Fruit fly (Drosophila melanogaster) whole organism, embryonic: ENCODE data around the gene CG5969.
A peak's percentile ranks its signal among the peaks of the same experiment; 100 is the strongest.

Source experiments
- Atf-2 ChIP-seq: fragments of 200-800 bp; sonication (Bioruptor generic); optimal IDR thresholded peaks from 2 replicates; lab custom pipeline; 2016; ENCODE audit warnings: missing biosample characterization, missing genetic modification characterization
- Atf6 ChIP-seq: fragments of 200-800 bp; sonication (Bioruptor generic); IDR thresholded peaks from 2 replicates; pipeline ENCODE4 v1.3.6; 2022; ENCODE audit warnings: missing biosample characterization, missing genetic modification characterization
- CG11504 ChIP-seq: fragments of 200-800 bp; sonication (Bioruptor generic); optimal IDR thresholded peaks from 3 replicates; lab custom pipeline; 2019; ENCODE audit warnings: missing biosample characterization, mild to moderate bottlenecking, missing genetic modification characterization, moderate library complexity
- CG11696 ChIP-seq: fragments of 200-800 bp; sonication (Bioruptor generic); IDR thresholded peaks from 2 replicates; pipeline ENCODE4 v1.3.6; 2022; ENCODE audit warnings: missing biosample characterization, missing genetic modification characterization
- CG12071 ChIP-seq: fragments of 200-800 bp; sonication (Bioruptor generic); optimal IDR thresholded peaks from 3 replicates; lab custom pipeline; 2018; ENCODE audit warnings: missing biosample characterization, mild to moderate bottlenecking, missing genetic modification characterization
- CG13296 ChIP-seq: fragments of 200-800 bp; sonication (Bioruptor generic); optimal IDR thresholded peaks from 3 replicates; lab custom pipeline; 2018; ENCODE audit warnings: missing biosample characterization, mild to moderate bottlenecking, missing genetic modification characterization
- CG13424 ChIP-seq: fragments of 200-800 bp; sonication (Bioruptor generic); optimal IDR thresholded peaks from 2 replicates; lab custom pipeline; 2019; ENCODE audit warnings: missing biosample characterization, mild to moderate bottlenecking, missing genetic modification characterization, moderate library complexity
- CG13775 ChIP-seq: fragments of 200-800 bp; sonication (Bioruptor generic); optimal IDR thresholded peaks from 3 replicates; lab custom pipeline; 2017; ENCODE audit warnings: missing biosample characterization, mild to moderate bottlenecking, missing genetic modification characterization
- CG15269 ChIP-seq: fragments of 200-800 bp; sonication (Bioruptor generic); optimal IDR thresholded peaks from 2 replicates; lab custom pipeline; 2018; ENCODE audit warnings: missing biosample characterization, mild to moderate bottlenecking, missing genetic modification characterization, moderate library complexity
- CG18262 ChIP-seq: fragments of 200-800 bp; optimal IDR thresholded peaks from 3 replicates; lab custom pipeline; 2019; ENCODE audit warnings: missing biosample characterization, mild to moderate bottlenecking, missing genetic modification characterization, moderate library complexity
- CG18619 ChIP-seq: fragments of 200-800 bp; sonication (Bioruptor generic); optimal IDR thresholded peaks from 3 replicates; lab custom pipeline; 2017; ENCODE audit warnings: missing biosample characterization, mild to moderate bottlenecking, missing genetic modification characterization
- CG2120 ChIP-seq: fragments of 200-800 bp; sonication (Bioruptor generic); optimal IDR thresholded peaks from 3 replicates; lab custom pipeline; 2016; ENCODE audit warnings: missing biosample characterization, missing genetic modification characterization
- CG2678 ChIP-seq: fragments of 200-800 bp; sonication (Bioruptor generic); optimal IDR thresholded peaks from 3 replicates; lab custom pipeline; 2019; ENCODE audit warnings: missing biosample characterization, mild to moderate bottlenecking, missing genetic modification characterization, moderate library complexity
- CG30403 ChIP-seq: fragments of 200-800 bp; sonication (Bioruptor generic); optimal IDR thresholded peaks from 3 replicates; lab custom pipeline; 2016; ENCODE audit warnings: missing biosample characterization, missing genetic modification characterization
- CG3281 ChIP-seq: fragments of 200-800 bp; sonication (Bioruptor generic); optimal IDR thresholded peaks from 3 replicates; lab custom pipeline; 2017; ENCODE audit warnings: missing biosample characterization, mild to moderate bottlenecking, missing genetic modification characterization
- CG34422 ChIP-seq: fragments of 200-800 bp; sonication (Bioruptor generic); IDR thresholded peaks from 3 replicates; pipeline ENCODE4 v1.3.6; 2022; ENCODE audit warnings: missing biosample characterization, missing genetic modification characterization
- CG4730 ChIP-seq: fragments of 200-800 bp; sonication (Bioruptor generic); IDR thresholded peaks from 2 replicates; pipeline ENCODE4 v1.3.6; 2022; ENCODE audit warnings: missing biosample characterization, missing genetic modification characterization
- CG6689 ChIP-seq: fragments of 200-800 bp; sonication (Bioruptor generic); IDR thresholded peaks from 2 replicates; pipeline ENCODE4 v1.3.6; 2022; ENCODE audit warnings: missing biosample characterization, missing genetic modification characterization
- CG7839 ChIP-seq: fragments of 200-800 bp; sonication (Bioruptor generic); optimal IDR thresholded peaks from 3 replicates; lab custom pipeline; 2018; ENCODE audit warnings: missing biosample characterization, mild to moderate bottlenecking, missing genetic modification characterization, moderate library complexity
- CG9932 ChIP-seq: fragments of 200-800 bp; sonication (Bioruptor generic); IDR thresholded peaks from 2 replicates; pipeline ENCODE4 v1.3.6; 2022; ENCODE audit warnings: missing biosample characterization, missing genetic modification characterization
- Camta ChIP-seq: fragments of 200-800 bp; sonication (Bioruptor generic); optimal IDR thresholded peaks from 2 replicates; lab custom pipeline; 2016; ENCODE audit warnings: missing biosample characterization, missing genetic modification characterization
- CkIIα-i1 ChIP-seq: fragments of 200-800 bp; sonication (Bioruptor generic); IDR thresholded peaks from 2 replicates; pipeline ENCODE4 v1.3.6; 2022; ENCODE audit warnings: missing biosample characterization, missing genetic modification characterization
- CoRest ChIP-seq: fragments of 200-800 bp; sonication (Bioruptor generic); optimal IDR thresholded peaks from 3 replicates; lab custom pipeline; 2018; ENCODE audit warnings: missing biosample characterization, mild to moderate bottlenecking, missing genetic modification characterization, moderate library complexity
- H15 ChIP-seq: fragments of 200-800 bp; sonication (Bioruptor generic); IDR thresholded peaks from 3 replicates; pipeline ENCODE4 v1.3.6; 2022; ENCODE audit warnings: missing biosample characterization, missing genetic modification characterization
- Hsf ChIP-seq: fragments of 200-800 bp; sonication (Bioruptor generic); optimal IDR thresholded peaks from 3 replicates; lab custom pipeline; 2016; ENCODE audit warnings: missing biosample characterization, missing genetic modification characterization
- Meics ChIP-seq: fragments of 200-800 bp; sonication (Bioruptor generic); optimal IDR thresholded peaks from 2 replicates; lab custom pipeline; 2017; ENCODE audit warnings: missing biosample characterization, mild to moderate bottlenecking, missing genetic modification characterization
- Nf-YA ChIP-seq: fragments of 200-800 bp; sonication (Bioruptor generic); IDR thresholded peaks from 2 replicates; pipeline ENCODE4 v1.3.6; 2022; ENCODE audit warnings: missing biosample characterization, missing genetic modification characterization
- Oli ChIP-seq: fragments of 200-800 bp; sonication (Bioruptor generic); optimal IDR thresholded peaks from 2 replicates; lab custom pipeline; 2018; ENCODE audit warnings: missing biosample characterization, mild to moderate bottlenecking, missing genetic modification characterization, moderate library complexity
- PHDP ChIP-seq: fragments of 200-800 bp; sonication (Bioruptor generic); optimal IDR thresholded peaks from 3 replicates; lab custom pipeline; 2018; ENCODE audit warnings: missing biosample characterization, mild to moderate bottlenecking, missing genetic modification characterization, moderate library complexity
- Pdp1 ChIP-seq, 2 experiments: fragments of 200-800 bp; sonication (Bioruptor generic); optimal IDR thresholded peaks; 3 replicates each; lab custom pipeline; 2016; ENCODE audit warnings: missing biosample characterization in 2 of 2, missing genetic modification characterization in 2 of 2, mild to moderate bottlenecking in 1 of 2, moderate library complexity in 1 of 2
- Ptx1 ChIP-seq: fragments of 200-800 bp; sonication (Bioruptor generic); IDR thresholded peaks from 2 replicates; pipeline ENCODE4 v1.3.6; 2022; ENCODE audit warnings: missing biosample characterization, missing genetic modification characterization
- Rfx ChIP-seq: fragments of 200-800 bp; sonication (Bioruptor generic); IDR thresholded peaks from 2 replicates; pipeline ENCODE4 v1.3.6; 2022; ENCODE audit warnings: missing biosample characterization, missing genetic modification characterization
- Sox102F ChIP-seq: fragments of 200-800 bp; sonication (Bioruptor generic); optimal IDR thresholded peaks from 2 replicates; lab custom pipeline; 2018; ENCODE audit warnings: missing biosample characterization, mild to moderate bottlenecking, missing genetic modification characterization, moderate library complexity
- Trl ChIP-seq, 3 experiments: fragments of >200 bp in 2 of 3; fragments of 200-800 bp in 1 of 3; sonication (Bioruptor generic) in 1 of 3; optimal IDR thresholded peaks; 2 replicates in 1 of 3; 3 replicates in 2 of 3; lab custom pipeline; 2016 to 2017; ENCODE audit warnings: missing biosample characterization in 1 of 3, missing genetic modification characterization in 1 of 3
- Xbp1 ChIP-seq: fragments of 200-800 bp; sonication (Bioruptor generic); optimal IDR thresholded peaks from 3 replicates; lab custom pipeline; 2016; ENCODE audit warnings: missing biosample characterization, mild to moderate bottlenecking, missing genetic modification characterization
- bcd ChIP-seq: fragments of 200-800 bp; sonication (Bioruptor generic); optimal IDR thresholded peaks from 2 replicates; lab custom pipeline; 2017; ENCODE audit warnings: missing biosample characterization, mild to moderate bottlenecking, missing genetic modification characterization
- cato ChIP-seq: fragments of 200-800 bp; sonication (Bioruptor generic); optimal IDR thresholded peaks from 2 replicates; lab custom pipeline; 2016; ENCODE audit warnings: missing biosample characterization, missing genetic modification characterization, borderline replicate concordance
- corto ChIP-seq: fragments of 200-800 bp; sonication (Bioruptor generic); optimal IDR thresholded peaks from 2 replicates; lab custom pipeline; 2016; ENCODE audit warnings: missing biosample characterization, mild to moderate bottlenecking, missing genetic modification characterization, moderate library complexity
- dmrt99B ChIP-seq: fragments of 200-800 bp; sonication (Bioruptor generic); optimal IDR thresholded peaks from 2 replicates; lab custom pipeline; 2018; ENCODE audit warnings: missing biosample characterization, mild to moderate bottlenecking, missing genetic modification characterization, moderate library complexity
- esg ChIP-seq: fragments of 200-800 bp; sonication (Bioruptor generic); conservative IDR thresholded peaks from 2 replicates; pipeline ENCODE4 v1.3.6; 2022; ENCODE audit warnings: missing biosample characterization, missing genetic modification characterization
- lilli ChIP-seq: fragments of 200-800 bp; sonication (Bioruptor generic); optimal IDR thresholded peaks from 3 replicates; lab custom pipeline; 2016; ENCODE audit warnings: missing biosample characterization, missing genetic modification characterization
- mirr ChIP-seq: fragments of 200-800 bp; sonication (Bioruptor generic); optimal IDR thresholded peaks from 3 replicates; lab custom pipeline; 2018; ENCODE audit warnings: missing biosample characterization, mild to moderate bottlenecking, missing genetic modification characterization
- nmo ChIP-seq: fragments of 200-800 bp; sonication (Bioruptor generic); optimal IDR thresholded peaks from 2 replicates; lab custom pipeline; 2018; ENCODE audit warnings: missing biosample characterization, mild to moderate bottlenecking, missing genetic modification characterization, moderate library complexity
- odd ChIP-seq: fragments of 200-800 bp; sonication (Bioruptor generic); optimal IDR thresholded peaks from 2 replicates; lab custom pipeline; 2017; ENCODE audit warnings: missing biosample characterization, mild to moderate bottlenecking, missing genetic modification characterization
- phol ChIP-seq: fragments of 200-800 bp; sonication (Bioruptor generic); optimal IDR thresholded peaks from 3 replicates; lab custom pipeline; 2018; ENCODE audit warnings: missing biosample characterization, mild to moderate bottlenecking, missing genetic modification characterization, moderate library complexity
- row ChIP-seq: fragments of 200-800 bp; sonication (Bioruptor generic); IDR thresholded peaks from 3 replicates; pipeline ENCODE4 v1.3.6; 2022; ENCODE audit warnings: missing biosample characterization, missing genetic modification characterization
- sim ChIP-seq: fragments of 200-800 bp; sonication (Bioruptor generic); IDR thresholded peaks from 2 replicates; pipeline ENCODE4 v1.3.6; 2022; ENCODE audit warnings: missing biosample characterization, missing genetic modification characterization
- tio ChIP-seq: fragments of 200-800 bp; sonication (Bioruptor generic); optimal IDR thresholded peaks from 2 replicates; lab custom pipeline; 2017; ENCODE audit warnings: missing biosample characterization, missing genetic modification characterization, inconsistent platforms
- tna ChIP-seq: fragments of 200-800 bp; sonication (Bioruptor generic); IDR thresholded peaks from 2 replicates; pipeline ENCODE4 v1.3.6; 2022; ENCODE audit warnings: missing biosample characterization, missing genetic modification characterization; ENCODE audit not compliant: partially characterized antibody
- twi ChIP-seq: fragments of 200-800 bp; optimal IDR thresholded peaks from 2 replicates; lab custom pipeline; 2019; ENCODE audit warnings: missing biosample characterization, mild to moderate bottlenecking, missing genetic modification characterization, moderate library complexity

The CG5969 gene

DNA sequence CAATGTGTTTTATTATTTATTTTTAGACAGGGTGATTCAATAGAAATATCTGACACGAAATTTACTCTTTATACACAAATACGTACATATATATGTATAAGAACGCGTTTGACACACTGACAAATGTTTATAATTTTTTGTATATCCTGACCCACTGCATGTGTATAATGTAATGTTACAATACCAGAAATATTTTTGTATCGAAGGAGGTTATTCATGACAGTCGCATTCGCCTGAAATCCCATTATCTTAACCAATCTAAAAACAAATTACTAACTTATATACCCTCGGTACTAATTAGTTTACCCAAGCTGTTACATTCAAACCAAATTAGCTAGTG is 20.6 kb downstream of the CG5969 start (continued):
- peak; percentile 46 for TF ChIP-seq row (GFP tag; lab: Robert Waterston, UW)
- TF ChIP-seq Camta (GFP tag; lab: Kevin White, UChicago), result peak; percentile 22
- TF ChIP-seq CkIIα-i1 (GFP tag; lab: Robert Waterston, UW), result no peak
- peak; percentile 48 for TF ChIP-seq PHDP (tag; lab: Kevin White, UChicago)
- no peak for TF ChIP-seq sim (GFP tag; lab: Robert Waterston, UW)
- no peak for TF ChIP-seq Atf6 (GFP tag; lab: Robert Waterston, UW)
- TF ChIP-seq lilli (GFP tag; lab: Kevin White, UChicago), result peak; percentile 25
- peak; percentile 52 for TF ChIP-seq CG7839 (tag; lab: Kevin White, UChicago)
- peak; percentile 48 for TF ChIP-seq CG18262
- peak; percentile 41 for TF ChIP-seq CG11504
- no peak for TF ChIP-seq corto (GFP tag; lab: Kevin White, UChicago)
- TF ChIP-seq Nf-YA (GFP tag; lab: Robert Waterston, UW), result no peak
- no peak for TF ChIP-seq twi (tag; lab: Kevin White, UChicago)
- TF ChIP-seq CG4730 (GFP tag; lab: Robert Waterston, UW), result no peak
- peak; percentile 54 for TF ChIP-seq dmrt99B (tag; lab: Kevin White, UChicago)
- peak; percentile 29 for TF ChIP-seq CG30403 (GFP tag; lab: Kevin White, UChicago)
- peak; percentile 63 for TF ChIP-seq CG2678 (tag; lab: Kevin White, UChicago)
- TF ChIP-seq Sox102F (GFP tag; lab: Kevin White, UChicago), result peak; percentile 39
- TF ChIP-seq CG11696 (GFP tag; lab: Robert Waterston, UW), result peak; percentile 63; the same call in 1 of the 2 replicates
- TF ChIP-seq tna (GFP tag; lab: Robert Waterston, UW), result no peak
- peak; percentile 13 for TF ChIP-seq odd
- TF ChIP-seq Ptx1 (GFP tag; lab: Robert Waterston, UW), result no peak
- TF ChIP-seq Xbp1 (GFP tag; lab: Kevin White, UChicago), result peak; percentile 9
- peak; percentile 48 for TF ChIP-seq Meics (GFP tag; lab: Kevin White, UChicago)
- no peak for TF ChIP-seq CG12071 (GFP tag; lab: Kevin White, UChicago)
- TF ChIP-seq bcd (GFP tag; lab: Kevin White, UChicago), result peak; percentile 38
- TF ChIP-seq esg (GFP tag; lab: Robert Waterston, UW), result peak; percentile 23; the same call in 1 of the 2 replicates
- peak; percentile 62 for TF ChIP-seq CoRest (tag; lab: Kevin White, UChicago)
- TF ChIP-seq Hsf, result no peak
- TF ChIP-seq mirr (GFP tag; lab: Kevin White, UChicago), result no peak
- peak; percentile 10 for TF ChIP-seq nmo (GFP tag; lab: Kevin White, UChicago)
- TF ChIP-seq Oli (tag; lab: Kevin White, UChicago), result peak; percentile 5
- peak; percentile 43 for TF ChIP-seq CG15269 (tag; lab: Kevin White, UChicago)
- TF ChIP-seq CG9932 (GFP tag; lab: Robert Waterston, UW), result peak; percentile 8; the same call in 1 of the 2 replicates
- TF ChIP-seq H15 (GFP tag; lab: Robert Waterston, UW), result no peak
- no peak for TF ChIP-seq cato (GFP tag; lab: Kevin White, UChicago)
- TF ChIP-seq CG13775 (GFP tag; lab: Kevin White, UChicago), result peak; percentile 8
- TF ChIP-seq CG2120 (GFP tag; lab: Kevin White, UChicago), result peak; percentile 36
- peak; percentile 28 for TF ChIP-seq CG18619 (GFP tag; lab: Kevin White, UChicago)
- peak in 1 of 2 experiments; percentile 2 for TF ChIP-seq Pdp1 (GFP tag; optimal IDR thresholded peaks at IDR 0.05; lab: Kevin White, UChicago)
- peak; percentile 6 for TF ChIP-seq CG13296
- TF ChIP-seq CG3281 (GFP tag; lab: Kevin White, UChicago), result peak; percentile 62
- TF ChIP-seq CG6689 (GFP tag; lab: Robert Waterston, UW), result 0 out of 2 replicates have a peak, but pooled peaks have one; percentile 24
- no peak for TF ChIP-seq Trl (optimal IDR thresholded peaks at IDR 0.05; lab: Kevin White, UChicago)
- no peak for TF ChIP-seq Trl (GFP tag; optimal IDR thresholded peaks at IDR 0.05; lab: Kevin White, UChicago)
- TF ChIP-seq Rfx (GFP tag; lab: Robert Waterston, UW), result peak; percentile 28; the same call in 1 of the 2 replicates
- peak; percentile 21 for TF ChIP-seq phol (tag; lab: Kevin White, UChicago)
- TF ChIP-seq CG34422 (GFP tag; lab: Robert Waterston, UW), result no peak
- no peak for TF ChIP-seq Atf-2 (GFP tag; lab: Kevin White, UChicago)
- TF ChIP-seq CG13424, result peak; percentile 3
- TF ChIP-seq tio (GFP tag; lab: Kevin White, UChicago), result peak; percentile 24
